Fruit fly (Drosophila melanogaster) whole organism, larva: ENCODE results near the gene CG6508.
A peak's percentile ranks its signal among the peaks of the same experiment; 100 is the strongest.

ENCODE experiments used
- noc ChIP-seq: fragments of 200-800 bp; sonication (Bioruptor generic); optimal IDR thresholded peaks from 3 replicates; lab custom pipeline; 2019; ENCODE audit warnings: missing biosample characterization, mild to moderate bottlenecking, missing genetic modification characterization, moderate library complexity

Gene CG6508

DNA sequence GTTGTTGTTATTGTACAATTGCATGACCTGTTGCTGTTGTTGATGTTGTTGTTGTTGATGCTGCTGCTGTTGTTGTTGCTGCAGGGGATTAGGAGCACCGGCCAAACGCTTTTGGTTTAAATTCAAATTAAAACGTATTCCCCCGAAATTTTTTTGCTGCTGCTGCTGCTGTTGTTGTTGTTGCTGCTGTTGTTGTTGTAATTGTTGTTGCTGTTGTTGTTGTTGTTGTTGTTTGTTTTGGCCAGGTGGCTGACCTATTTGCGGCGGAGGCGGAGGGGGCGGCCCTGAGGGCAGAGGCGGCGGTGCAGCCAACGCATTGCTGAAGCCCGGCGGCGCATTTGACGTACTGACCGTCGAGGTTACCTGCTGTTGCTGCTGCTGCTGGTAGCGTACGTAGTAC lies 22.7 kb downstream of the CG6508 start:
- TF ChIP-seq noc (tag; lab: Kevin White, UChicago) = no peak

DNA sequence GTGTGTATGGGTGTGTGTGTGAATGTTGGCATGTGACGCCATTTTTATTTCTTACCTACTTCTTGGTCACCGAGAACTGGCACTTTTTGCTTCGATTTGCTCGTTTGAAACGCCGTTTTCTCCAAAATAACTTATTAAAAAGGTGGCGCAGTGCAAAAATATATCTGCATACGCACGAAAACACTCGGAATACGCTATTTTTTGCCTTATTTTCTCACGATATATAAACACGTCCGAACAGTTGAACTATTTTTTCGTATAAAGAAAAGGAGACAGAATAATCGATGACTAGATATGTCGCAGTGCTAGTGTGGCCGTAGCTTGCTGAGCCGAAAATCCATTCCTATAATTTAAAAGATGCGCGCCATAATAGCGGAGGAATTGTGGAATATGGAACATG lies 23.4 kb downstream of the CG6508 start, which contains the start of gene CG6700:
TSS of gene CG6700 (minus strand) at position 272 of the 400 bp plus-strand sequence.
- no peak for TF ChIP-seq noc (tag; lab: Kevin White, UChicago)

DNA sequence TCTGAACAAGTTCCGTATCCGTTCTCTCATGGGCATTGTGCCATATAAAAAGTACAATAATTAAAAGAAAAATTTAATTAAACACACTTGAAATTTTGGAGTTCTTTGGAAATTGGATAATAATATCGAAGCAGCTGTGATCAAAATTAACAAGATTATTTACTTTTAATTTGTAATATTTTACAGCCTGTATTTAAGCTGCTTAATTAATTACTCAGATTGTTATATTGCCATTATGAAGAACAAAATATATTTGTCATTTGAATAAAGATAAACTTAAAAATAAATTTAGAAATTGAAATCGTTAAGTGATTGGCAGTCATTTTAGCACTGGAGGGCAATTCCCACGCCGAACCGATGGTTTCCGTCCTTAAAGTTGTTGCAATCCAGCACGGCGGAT lies 26.7 kb downstream of the CG6508 start, which contains the start of the genes CG17139 and CG17140:
TSS of gene CG17139 (minus strand) at position 101 of the 400 bp plus-strand sequence.
TSS of gene CG17140 (minus strand) at position 101 of the 400 bp plus-strand sequence.
- TF ChIP-seq noc (tag; lab: Kevin White, UChicago) = no peak

DNA sequence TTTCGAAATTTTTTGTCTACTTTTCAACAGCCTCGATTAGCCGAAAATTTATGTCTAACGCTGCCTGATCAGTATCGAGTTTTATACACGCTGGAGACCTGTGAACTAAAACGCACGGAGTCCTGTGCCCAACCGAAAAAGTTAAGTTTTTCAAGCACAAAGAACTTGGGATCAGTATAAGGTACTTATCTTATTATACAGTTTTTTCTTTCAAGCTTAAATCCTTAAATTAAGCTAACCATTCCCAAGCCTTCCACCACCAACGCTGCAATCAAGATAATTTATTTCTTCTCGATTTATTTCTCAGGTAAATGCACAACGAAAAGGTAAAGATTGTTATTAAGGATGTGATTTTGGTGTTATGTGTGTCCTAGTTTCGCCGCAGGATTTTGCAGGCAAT lies 28.0 kb downstream of the CG6508 start, which contains the start of gene Porin2:
TSS of gene Porin2 (minus strand) at position 101 of the 400 bp plus-strand sequence.
- TF ChIP-seq noc (tag; lab: Kevin White, UChicago) = no peak

DNA sequence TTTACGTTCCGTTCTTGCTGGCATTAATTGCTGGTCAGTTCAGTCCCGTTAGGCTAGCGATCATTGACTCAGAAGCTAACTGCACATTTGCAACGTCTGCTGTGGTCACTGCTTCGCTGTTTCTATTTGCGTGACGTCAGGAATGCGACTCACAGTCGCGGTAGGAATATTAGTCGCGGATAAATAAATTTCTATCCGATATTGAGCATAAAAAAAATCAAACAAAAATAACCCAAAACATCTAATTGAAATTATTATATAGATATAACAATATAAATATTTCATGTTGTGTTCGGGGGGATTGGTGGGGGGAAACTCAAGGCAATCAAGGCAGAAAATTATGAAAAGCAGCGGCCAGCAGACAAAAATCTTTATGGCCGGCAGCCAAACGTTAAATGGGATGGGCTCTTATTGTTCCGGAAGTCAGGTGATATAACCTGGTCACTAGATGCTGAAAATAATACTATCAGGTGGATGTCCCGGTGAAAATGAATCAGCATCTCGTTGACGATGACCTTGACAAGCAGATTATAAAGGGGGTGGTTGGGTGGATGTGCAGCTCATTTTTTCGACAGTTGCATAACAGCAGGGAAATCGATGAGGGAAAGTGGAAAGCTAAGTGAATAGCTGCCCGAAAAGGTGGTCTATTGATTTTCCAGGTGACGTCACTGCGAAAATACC lies 30.7 kb downstream of the CG6508 start, which contains the start of gene SmydA-3:
TSS of gene SmydA-3 (plus strand) at position 631 of the 681 bp plus-strand sequence.
- no peak for TF ChIP-seq noc (tag; lab: Kevin White, UChicago)

DNA sequence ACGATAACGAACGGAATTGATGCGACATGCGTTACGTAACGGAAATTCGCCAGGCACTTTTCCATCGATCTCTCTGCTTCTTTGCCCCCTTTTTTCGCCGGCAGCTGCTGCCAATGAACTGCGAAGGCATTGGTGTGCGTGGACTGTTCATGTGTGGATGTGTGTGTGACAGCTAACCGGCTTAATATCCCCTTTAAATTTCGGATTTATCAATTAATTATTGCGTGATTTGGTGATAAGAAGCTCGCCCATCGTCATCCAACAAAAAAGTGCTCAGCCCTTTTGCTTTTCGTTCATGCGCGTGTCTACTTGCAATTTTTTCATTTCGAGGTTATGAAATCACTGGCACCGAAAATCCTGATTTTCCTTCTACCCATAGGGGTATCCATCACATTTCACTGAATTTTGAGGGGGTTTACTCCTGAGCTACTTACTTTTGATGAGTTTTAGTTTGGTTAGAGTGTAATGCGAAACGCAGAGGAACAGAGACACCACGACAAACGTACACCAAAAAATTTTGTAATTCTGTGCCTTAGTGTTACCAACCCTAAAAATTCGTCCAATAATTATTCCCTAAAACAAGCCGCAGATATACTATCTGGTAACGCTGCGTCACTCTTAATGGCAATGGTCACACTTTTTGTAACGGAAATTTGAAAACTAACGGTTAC lies 31.5 kb downstream of the CG6508 start, which contains the start of gene porin:
TSS of gene porin (minus strand) at position 529 of the 671 bp plus-strand sequence.
- peak; percentile 25 for TF ChIP-seq noc (tag; lab: Kevin White, UChicago)

DNA sequence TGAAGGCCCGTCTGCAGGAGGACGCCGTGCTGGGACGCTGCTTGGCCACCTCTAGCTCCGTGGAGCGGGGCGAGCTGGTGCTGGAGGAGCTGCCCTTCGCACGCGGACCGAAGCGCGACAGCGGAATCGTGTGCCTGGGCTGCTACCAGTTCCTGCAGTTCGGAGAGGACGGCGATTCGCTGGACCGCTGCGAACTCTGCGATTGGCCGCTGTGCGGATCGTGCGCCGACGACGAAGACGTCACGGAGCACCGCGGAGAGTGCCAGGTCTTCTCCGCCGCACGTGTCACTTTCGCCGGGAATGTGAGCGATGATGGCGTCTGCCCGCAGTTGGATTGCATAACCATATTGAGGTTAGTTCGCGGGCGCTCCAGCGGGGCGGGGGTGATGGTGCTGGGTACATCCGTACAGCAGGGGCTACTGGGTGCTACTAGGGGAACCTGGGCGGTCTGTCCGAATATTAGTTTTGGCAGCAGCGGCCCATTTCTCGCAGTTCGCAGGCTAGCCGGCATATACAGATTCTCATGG lies 32.5 kb downstream of the CG6508 start:
- TF ChIP-seq noc (tag; lab: Kevin White, UChicago) = no peak

DNA sequence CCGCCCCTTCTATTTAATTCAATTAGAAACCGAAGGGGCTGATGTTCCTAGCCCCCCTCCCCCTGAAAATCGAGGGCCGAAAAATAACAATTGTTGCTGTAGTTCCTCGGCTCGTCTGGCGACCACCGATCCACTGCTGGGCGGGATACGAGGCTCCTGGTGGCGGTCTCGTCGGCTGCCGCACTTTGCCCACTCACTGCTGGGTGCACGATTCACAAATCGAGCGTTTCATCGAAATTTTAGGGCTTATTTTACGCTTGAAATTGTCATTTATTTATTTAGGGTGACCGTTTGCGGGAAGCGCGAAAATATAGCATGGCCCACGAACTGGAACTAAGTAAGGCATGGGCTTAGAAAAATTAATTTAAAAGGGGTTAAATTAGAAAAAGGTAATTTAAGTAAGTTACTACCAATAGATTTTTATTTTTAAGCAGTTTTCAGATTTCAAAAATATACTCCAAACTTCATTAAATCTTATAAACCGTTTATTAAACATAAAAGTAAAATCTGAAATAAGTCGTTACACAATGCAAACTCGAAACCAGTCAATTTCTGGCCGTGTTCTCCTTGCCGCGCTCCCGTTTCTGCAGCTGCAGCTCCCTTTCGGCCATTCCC lies 37.5 kb downstream of the CG6508 start, which contains the start of gene Dnz1:
TSS of gene Dnz1 (minus strand) at position 317 of the 615 bp plus-strand sequence.
- peak; percentile 4 for TF ChIP-seq noc (tag; lab: Kevin White, UChicago)

DNA sequence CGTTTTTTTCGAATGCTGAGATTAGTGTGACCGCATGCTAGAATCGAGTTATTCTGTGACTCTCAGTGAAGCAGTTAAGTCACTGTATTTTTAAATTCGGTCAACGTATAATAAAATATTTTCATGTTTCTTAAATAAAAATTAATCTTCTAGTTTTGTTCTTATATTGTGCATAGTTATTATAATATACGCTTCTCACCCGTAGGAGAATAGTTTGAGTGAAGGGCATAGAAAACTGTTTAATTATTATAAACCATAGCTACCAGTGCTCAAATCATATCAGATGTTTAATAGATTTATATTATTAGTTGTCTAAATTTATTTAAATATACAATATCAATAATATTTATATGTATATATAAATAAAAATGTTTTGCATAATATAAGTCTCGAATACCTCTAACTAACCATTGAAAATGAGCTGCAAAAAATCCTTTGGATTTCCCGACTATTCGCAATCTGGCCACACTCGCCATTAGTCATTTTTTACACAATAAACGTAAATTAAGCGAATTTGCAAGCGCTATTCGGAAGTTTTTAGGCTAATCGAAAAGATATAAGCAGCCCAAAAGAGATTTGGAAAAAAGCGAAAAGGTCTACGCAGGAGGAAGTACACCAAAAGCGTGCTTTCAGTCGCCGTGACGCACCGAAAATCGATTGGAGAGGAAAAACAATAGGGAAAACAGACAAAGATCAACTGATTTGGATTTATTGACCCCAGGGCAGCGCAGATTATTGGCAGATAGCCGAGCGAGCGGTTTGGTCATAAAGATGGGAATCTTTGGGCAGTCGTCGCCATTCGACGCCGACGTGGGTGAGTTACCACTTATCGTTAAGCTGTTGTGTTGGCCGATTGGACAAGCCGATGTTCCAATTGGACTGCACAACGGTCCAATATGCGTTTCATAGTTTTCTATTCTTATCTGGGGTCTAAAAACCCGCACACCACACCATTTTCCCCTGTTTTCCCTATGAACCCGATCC lies 39.4 kb downstream of the CG6508 start, which contains the start of the genes aurB and Stam:
TSS of gene aurB (minus strand) at position 31 of the 984 bp plus-strand sequence.
TSS of gene Stam (plus strand) at position 473 of the 984 bp plus-strand sequence.
- TF ChIP-seq noc (tag; lab: Kevin White, UChicago) = no peak

DNA sequence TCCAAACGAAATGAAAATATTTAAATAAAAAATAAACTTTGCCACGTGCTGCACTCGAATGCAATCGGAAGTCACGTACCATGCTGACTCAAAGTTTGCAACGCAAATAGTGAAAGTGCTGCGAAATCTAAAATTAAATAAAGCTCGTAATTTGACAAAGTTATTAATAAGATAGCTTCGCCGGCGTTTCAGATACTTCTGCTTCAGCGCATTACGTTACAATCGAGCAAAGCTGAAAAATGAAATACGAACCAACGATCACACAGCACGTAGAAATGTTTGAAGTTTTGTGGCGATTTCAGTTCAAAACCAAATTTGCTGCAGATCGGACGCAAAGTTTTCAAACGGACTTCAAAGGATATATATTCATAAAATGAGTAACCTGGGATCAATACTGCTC lies 51.0 kb downstream of the CG6508 start, which contains the start of gene CG12517:
TSS of gene CG12517 (plus strand) at position 301 of the 400 bp plus-strand sequence.
- no peak for TF ChIP-seq noc (tag; lab: Kevin White, UChicago)
